Worm (Caenorhabditis elegans) whole organism, dauer: ENCODE data around the gene ttr-7.

Experiments
- unc-62 ChIP-seq: sonication (generic microtip); optimal IDR thresholded peaks from 2 replicates; lab custom pipeline; 2017; ENCODE audit warnings: missing biosample characterization, missing genetic modification reagents, missing genetic modification characterization

The ttr-7 gene

ce11 chrIII:614447-614846 lies 8.6 kb downstream of the ttr-7 start, which contains the start of gene T19C3.3:
Gene T19C3.3 (minus strand): TSS chrIII:614547.
- no peak for TF ChIP-seq unc-62 (GFP tag; lab: Kevin White, UChicago)

- TF ChIP-seq unc-62 (GFP tag; lab: Kevin White, UChicago): no peak
Measured at ce11 chrIII:617467-617866, 11.7 kb downstream of the ttr-7 start, which contains the start of gene T19C3.2. Gene T19C3.2 (minus strand): TSS chrIII:617567.

ce11 chrIII:620204-620718 lies 14.5 kb downstream of the ttr-7 start, which contains the start of gene T19C3.4:
Gene T19C3.4 (minus strand): TSS chrIII:620254.
- TF ChIP-seq unc-62 (GFP tag; lab: Kevin White, UChicago): no peak

- TF ChIP-seq unc-62 (GFP tag; lab: Kevin White, UChicago): no peak
Measured at ce11 chrIII:623754-624153, 17.9 kb downstream of the ttr-7 start.

- TF ChIP-seq unc-62 (GFP tag; lab: Kevin White, UChicago): no peak
Measured at ce11 chrIII:626091-626490, 20.3 kb downstream of the ttr-7 start.

ce11 chrIII:627838-628237 lies 22.0 kb downstream of the ttr-7 start, which contains the start of gene T19C3.5:
Gene T19C3.5 (minus strand): TSS chrIII:627938.
- TF ChIP-seq unc-62 (GFP tag; lab: Kevin White, UChicago): no peak

- no peak for TF ChIP-seq unc-62 (GFP tag; lab: Kevin White, UChicago)
Measured at ce11 chrIII:631421-631820, 25.6 kb downstream of the ttr-7 start, which contains the start of gene T19C3.6. Gene T19C3.6 (minus strand): TSS chrIII:631521.

ce11 chrIII:634618-635017 lies 28.8 kb downstream of the ttr-7 start, which contains the start of gene fem-2:
Gene fem-2 (minus strand): TSS chrIII:634626.
- TF ChIP-seq unc-62 (GFP tag; lab: Kevin White, UChicago): no peak

ce11 chrIII:636067-636466 lies 30.3 kb downstream of the ttr-7 start, which contains the start of gene T19C3.7:
Gene T19C3.7 (minus strand): TSS chrIII:636167.
- TF ChIP-seq unc-62 (GFP tag; lab: Kevin White, UChicago): no peak

ce11 chrIII:638319-638718 lies 32.5 kb downstream of the ttr-7 start, which contains the start of gene sbds-1:
Gene sbds-1 (minus strand): TSS chrIII:638419.
- TF ChIP-seq unc-62 (GFP tag; lab: Kevin White, UChicago): no peak

- TF ChIP-seq unc-62 (GFP tag; lab: Kevin White, UChicago): no peak
Measured at ce11 chrIII:640198-640803, 34.5 kb downstream of the ttr-7 start, which contains the start of the genes tag-266 and tag-267. Gene tag-266 (minus strand): TSS chrIII:640226. Gene tag-267 (plus strand): TSS chrIII:640790.

- TF ChIP-seq unc-62 (GFP tag; lab: Kevin White, UChicago): no peak
Measured at ce11 chrIII:641759-642158, 36.0 kb downstream of the ttr-7 start, which contains the start of gene W06E11.1. Gene W06E11.1 (plus strand): TSS chrIII:642059.

ce11 chrIII:644660-645059 lies 38.9 kb downstream of the ttr-7 start:
- TF ChIP-seq unc-62 (GFP tag; lab: Kevin White, UChicago): no peak

ce11 chrIII:646454-646853 lies 40.6 kb downstream of the ttr-7 start, which contains the start of gene orai-1:
Gene orai-1 (plus strand): TSS chrIII:646754.
- no peak for TF ChIP-seq unc-62 (GFP tag; lab: Kevin White, UChicago)

ce11 chrIII:647248-647647 lies 41.4 kb downstream of the ttr-7 start:
- no peak for TF ChIP-seq unc-62 (GFP tag; lab: Kevin White, UChicago)

ce11 chrIII:649935-650334 lies 44.1 kb downstream of the ttr-7 start:
- no peak for TF ChIP-seq unc-62 (GFP tag; lab: Kevin White, UChicago)
